Worm (Caenorhabditis elegans): ENCODE data around the gene dpf-4.

DNA sequence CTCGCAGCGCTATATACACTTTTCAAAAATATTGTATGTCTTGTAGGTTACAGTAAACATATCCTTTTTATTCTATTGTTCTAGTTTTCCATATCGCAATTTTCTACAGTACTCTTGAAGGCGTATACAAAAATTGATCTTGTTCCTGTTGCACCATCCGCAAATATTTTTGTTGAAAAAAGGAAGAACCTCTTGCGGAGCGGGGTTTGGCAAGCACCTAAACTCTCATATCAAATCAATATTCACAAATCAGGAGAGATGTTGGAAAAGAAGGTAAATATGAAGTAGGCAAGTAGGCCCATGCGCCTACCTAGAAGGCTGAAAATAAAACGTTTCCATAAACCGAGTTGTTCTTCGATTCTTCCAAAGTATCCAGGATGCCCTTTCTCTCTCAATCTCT, 24.9 kb downstream of the dpf-4 start, which contains the start of gene C28H8.5:
- no peak for TF ChIP-seq aly-2 (tag; optimal IDR thresholded peaks at IDR 0.05)
- no peak for TF ChIP-seq dpl-1 (GFP tag; optimal IDR thresholded peaks at IDR 0.05)
- no peak for TF ChIP-seq nhr-77 (tag; optimal IDR thresholded peaks at IDR 0.05)
- no peak for TF ChIP-seq swsn-7 (tag; optimal IDR thresholded peaks at IDR 0.05)
- no peak for TF ChIP-seq unc-62 (GFP tag; optimal IDR thresholded peaks at IDR 0.05)
- TF ChIP-seq lin-15B (tag; optimal IDR thresholded peaks at IDR 0.05), result no peak

All from whole organism, L1 larva.